Worm (Caenorhabditis elegans) whole organism, L4/young adult: ENCODE results near the gene ZK652.8.
A peak's percentile ranks its signal among the peaks of the same experiment; 100 is the strongest.

Source experiments
- W03F9.2 ChIP-seq: fragments of 150-350 bp; optimal IDR thresholded peaks from 2 replicates; lab custom pipeline; 2014; ENCODE audit warnings: missing biosample characterization, missing genetic modification characterization
- dao-5 ChIP-seq: sonication (generic microtip); optimal IDR thresholded peaks from 2 replicates; lab custom pipeline; 2016; ENCODE audit warnings: missing genotype, missing genetic modification characterization, moderate library complexity, missing compliant biosample characterization
- him-1 ChIP-seq: sonication (generic microtip); optimal IDR thresholded peaks from 2 replicates; lab custom pipeline; 2016; ENCODE audit warnings: missing genotype, missing genetic modification reagents, missing genetic modification characterization, missing compliant biosample characterization

ZK652.8 gene

ce11 chrIII:7843536-7843935, at the start of gene ZK652.8:
Gene ZK652.8, minus strand, starts transcription at chrIII:7843636.
- TF ChIP-seq him-1 (tag; lab: Kevin White, UChicago) (no peak), dao-5 (tag; lab: Kevin White, UChicago) (no peak), W03F9.2 (tag; lab: Kevin White, UChicago) (no peak)

ce11 chrIII:7893224-7893623, 49.8 kb upstream of the ZK652.8 start:
- TF ChIP-seq dao-5 (tag; lab: Kevin White, UChicago) (no peak), W03F9.2 (tag; lab: Kevin White, UChicago) (no peak), him-1 (tag; lab: Kevin White, UChicago) (no peak)

ce11 chrIII:7892333-7892732, 48.9 kb upstream of the ZK652.8 start:
- no peak for TF ChIP-seq W03F9.2 (tag; lab: Kevin White, UChicago)
- no peak for TF ChIP-seq him-1 (tag; lab: Kevin White, UChicago)
- no peak for TF ChIP-seq dao-5 (tag; lab: Kevin White, UChicago)

- TF ChIP-seq him-1 (tag; lab: Kevin White, UChicago) (no peak), W03F9.2 (tag; lab: Kevin White, UChicago) (peak; percentile 60)
Measured at ce11 chrIII:7891573-7892306, 48.3 kb upstream of the ZK652.8 start, which contains the start of the genes ZK688.5 and fahd-1. Gene ZK688.5, minus strand, starts transcription at chrIII:7891623. Gene fahd-1, plus strand, starts transcription at chrIII:7892256.

- no peak for TF ChIP-seq W03F9.2 (tag; lab: Kevin White, UChicago)
- TF ChIP-seq him-1 (tag; lab: Kevin White, UChicago): no peak
- TF ChIP-seq dao-5 (tag; lab: Kevin White, UChicago): no peak
Measured at ce11 chrIII:7889036-7889435, 45.6 kb upstream of the ZK652.8 start.

ce11 chrIII:7884863-7885262, 41.4 kb upstream of the ZK652.8 start, which contains the start of gene ZK688.11:
Gene ZK688.11, minus strand, starts transcription at chrIII:7884963.
- TF ChIP-seq him-1 (tag; lab: Kevin White, UChicago) (no peak), dao-5 (tag; lab: Kevin White, UChicago) (no peak), W03F9.2 (tag; lab: Kevin White, UChicago) (no peak)

ce11 chrIII:7882900-7883299, 39.5 kb upstream of the ZK652.8 start, which contains the start of gene ZK688.9:
Gene ZK688.9, minus strand, starts transcription at chrIII:7883000.
- TF ChIP-seq him-1 (tag; lab: Kevin White, UChicago): no peak

ce11 chrIII:7880132-7880715, 36.8 kb upstream of the ZK652.8 start:
- TF ChIP-seq him-1 (tag; lab: Kevin White, UChicago) (no peak), dao-5 (tag; lab: Kevin White, UChicago) (no peak), W03F9.2 (tag; lab: Kevin White, UChicago) (no peak)

- TF ChIP-seq dao-5 (tag; lab: Kevin White, UChicago) (no peak), W03F9.2 (tag; lab: Kevin White, UChicago) (no peak), him-1 (tag; lab: Kevin White, UChicago) (no peak)
Measured at ce11 chrIII:7878852-7879329, 35.5 kb upstream of the ZK652.8 start, which contains the start of gene sup-18. Gene sup-18, minus strand, starts transcription at chrIII:7878902.

ce11 chrIII:7877090-7877489, 33.7 kb upstream of the ZK652.8 start:
- TF ChIP-seq him-1 (tag; lab: Kevin White, UChicago): no peak

ce11 chrIII:7873481-7873880, 30.0 kb upstream of the ZK652.8 start, which contains the start of gene tyr-1:
Gene tyr-1, plus strand, starts transcription at chrIII:7873781.
- no peak for TF ChIP-seq him-1 (tag; lab: Kevin White, UChicago)
- no peak for TF ChIP-seq dao-5 (tag; lab: Kevin White, UChicago)
- no peak for TF ChIP-seq W03F9.2 (tag; lab: Kevin White, UChicago)

ce11 chrIII:7872776-7873175, 29.3 kb upstream of the ZK652.8 start:
- TF ChIP-seq dao-5 (tag; lab: Kevin White, UChicago): no peak
- TF ChIP-seq him-1 (tag; lab: Kevin White, UChicago): no peak

- TF ChIP-seq him-1 (tag; lab: Kevin White, UChicago): no peak
- TF ChIP-seq W03F9.2 (tag; lab: Kevin White, UChicago): no peak
- TF ChIP-seq dao-5 (tag; lab: Kevin White, UChicago): no peak
Measured at ce11 chrIII:7866189-7866588, 22.8 kb upstream of the ZK652.8 start, which contains the start of gene cup-4. Gene cup-4, plus strand, starts transcription at chrIII:7866489.
